Worm (Caenorhabditis elegans) whole organism, young adult: ENCODE measurements around the gene srd-7.

Experiments
- B0035.1 ChIP-seq: sonication (generic microtip); optimal IDR thresholded peaks from 2 replicates; lab custom pipeline; 2016; ENCODE audit warnings: missing genetic modification characterization, mild to moderate bottlenecking, missing compliant biosample characterization, missing genotype, missing genetic modification reagents
- D2030.7 ChIP-seq: fragments of 200-800 bp; sonication (Bioruptor generic); IDR thresholded peaks from 2 replicates; pipeline ENCODE4 v1.3.6; 2022; ENCODE audit warnings: missing genetic modification reagents, missing genetic modification characterization, missing compliant biosample characterization
- F37B4.10 ChIP-seq: fragments of 200-800 bp; sonication (Bioruptor generic); IDR thresholded peaks from 2 replicates; pipeline ENCODE4 v1.3.6; 2022; ENCODE audit warnings: missing genetic modification characterization, missing compliant biosample characterization
- F57A8.1 ChIP-seq: fragments of 200-800 bp; sonication (Bioruptor generic); optimal IDR thresholded peaks from 2 replicates; lab custom pipeline; 2018; ENCODE audit warnings: mild to moderate bottlenecking, missing genetic modification characterization, moderate library complexity, missing compliant biosample characterization
- F57C9.4 ChIP-seq: sonication (generic microtip); optimal IDR thresholded peaks from 2 replicates; lab custom pipeline; 2017; ENCODE audit warnings: mild to moderate bottlenecking, missing genetic modification characterization, missing compliant biosample characterization
- K11D2.4 ChIP-seq: fragments of 200-800 bp; sonication (Bioruptor generic); IDR thresholded peaks from 2 replicates; pipeline ENCODE4 v1.3.6; 2022; ENCODE audit warnings: missing genetic modification reagents, missing genetic modification characterization, missing compliant biosample characterization
- Y67H2A.10 ChIP-seq: fragments of 200-800 bp; sonication (Bioruptor generic); conservative IDR thresholded peaks from 2 replicates; pipeline ENCODE4 v1.3.6; 2022; ENCODE audit warnings: missing genetic modification reagents, missing genetic modification characterization, missing compliant biosample characterization
- Y79H2A.3 ChIP-seq: fragments of 200-800 bp; sonication (Bioruptor generic); conservative IDR thresholded peaks from 2 replicates; pipeline ENCODE4 v1.3.6; 2022; ENCODE audit warnings: missing genetic modification reagents, missing genetic modification characterization, missing compliant biosample characterization
- ZK185.1 ChIP-seq: sonication (generic microtip); optimal IDR thresholded peaks from 2 replicates; lab custom pipeline; 2016; ENCODE audit warnings: mild to moderate bottlenecking, missing genetic modification characterization, missing compliant biosample characterization; ENCODE audit not compliant: poor library complexity, severe bottlenecking
- aptf-3 ChIP-seq: fragments of 200-800 bp; sonication (Bioruptor generic); IDR thresholded peaks from 2 replicates; pipeline ENCODE4 v1.3.6; 2022; ENCODE audit warnings: missing genetic modification characterization, missing compliant biosample characterization
- athp-1 ChIP-seq: sonication (generic microtip); optimal IDR thresholded peaks from 2 replicates; lab custom pipeline; 2017; ENCODE audit warnings: mild to moderate bottlenecking, missing genetic modification characterization, missing compliant biosample characterization
- bed-1 ChIP-seq: fragments of 200-800 bp; sonication (Bioruptor generic); IDR thresholded peaks from 2 replicates; pipeline ENCODE4 v1.3.6; 2022; ENCODE audit warnings: missing genetic modification reagents, missing genetic modification characterization, missing compliant biosample characterization
- ccch-3 ChIP-seq: fragments of 200-800 bp; sonication (Bioruptor generic); optimal IDR thresholded peaks from 2 replicates; lab custom pipeline; 2018; ENCODE audit warnings: mild to moderate bottlenecking, missing genetic modification characterization, missing compliant biosample characterization
- cebp-1 ChIP-seq, 2 experiments: fragments of 200-800 bp in 1 of 2; sonication (Bioruptor generic) in 1 of 2; sonication (generic microtip) in 1 of 2; IDR thresholded peaks in 1 of 2; optimal IDR thresholded peaks in 1 of 2; 2 replicates each; pipeline versions ENCODE4 v1.3.6 to Lab custom; 2017 to 2022; ENCODE audit warnings: missing compliant biosample characterization in 2 of 2, missing genetic modification characterization in 2 of 2, mild to moderate bottlenecking in 1 of 2, missing genetic modification reagents in 1 of 2, moderate library complexity in 1 of 2
- ceh-40 ChIP-seq: fragments of 200-800 bp; sonication (Bioruptor generic); IDR thresholded peaks from 2 replicates; pipeline ENCODE4 v1.3.6; 2022; ENCODE audit warnings: missing genetic modification characterization, missing compliant biosample characterization
- ceh-91 ChIP-seq: fragments of 200-800 bp; sonication (Bioruptor generic); IDR thresholded peaks from 2 replicates; pipeline ENCODE4 v1.3.6; 2022; ENCODE audit warnings: missing genetic modification reagents, missing genetic modification characterization, missing compliant biosample characterization
- die-1 ChIP-seq: sonication (generic microtip); optimal IDR thresholded peaks from 2 replicates; lab custom pipeline; 2016; ENCODE audit warnings: missing genotype, mild to moderate bottlenecking, missing genetic modification characterization, missing compliant biosample characterization
- efl-1 ChIP-seq: fragments of 150-350 bp; optimal IDR thresholded peaks from 2 replicates; lab custom pipeline; 2014; ENCODE audit warnings: missing biosample characterization, missing genetic modification reagents, missing genetic modification characterization
- egl-18 ChIP-seq: fragments of 200-800 bp; sonication (Bioruptor generic); IDR thresholded peaks from 2 replicates; pipeline ENCODE4 v1.3.6; 2022; ENCODE audit warnings: missing genetic modification reagents, missing genetic modification characterization, missing compliant biosample characterization
- ekl-4 ChIP-seq: fragments of 200-800 bp; sonication (Bioruptor generic); IDR thresholded peaks from 2 replicates; pipeline ENCODE4 v1.3.6; 2022; ENCODE audit warnings: missing genetic modification reagents, missing genetic modification characterization, missing compliant biosample characterization
- fkh-3 ChIP-seq: sonication (generic microtip); optimal IDR thresholded peaks from 2 replicates; lab custom pipeline; 2016; ENCODE audit warnings: mild to moderate bottlenecking, missing genetic modification characterization, missing compliant biosample characterization
- him-1 ChIP-seq: sonication (generic microtip); optimal IDR thresholded peaks from 2 replicates; lab custom pipeline; 2016; ENCODE audit warnings: missing genotype, missing genetic modification reagents, missing genetic modification characterization, missing compliant biosample characterization
- hlh-26 ChIP-seq: fragments of 200-800 bp; sonication (Bioruptor generic); conservative IDR thresholded peaks from 2 replicates; pipeline ENCODE4 v1.3.6; 2022; ENCODE audit warnings: missing genetic modification reagents, missing genetic modification characterization, missing compliant biosample characterization
- hmg-20 ChIP-seq: fragments of 200-800 bp; sonication (Bioruptor generic); IDR thresholded peaks from 2 replicates; pipeline ENCODE4 v1.3.6; 2022; ENCODE audit warnings: missing genetic modification reagents, missing genetic modification characterization, missing compliant biosample characterization
- hsf-1 ChIP-seq: fragments of 200-800 bp; sonication (Bioruptor generic); IDR thresholded peaks from 2 replicates; pipeline ENCODE4 v1.3.6; 2022; ENCODE audit warnings: missing genetic modification reagents, missing genetic modification characterization, missing compliant biosample characterization
- lag-1 ChIP-seq: fragments of 200-800 bp; sonication (Bioruptor generic); IDR thresholded peaks from 2 replicates; pipeline ENCODE4 v1.3.6; 2022; ENCODE audit warnings: missing genetic modification reagents, missing genetic modification characterization, missing compliant biosample characterization
- let-607 ChIP-seq, 2 experiments: fragments of 200-800 bp in 1 of 2; sonication (Bioruptor generic) in 1 of 2; sonication (generic microtip) in 1 of 2; optimal IDR thresholded peaks; 2 replicates each; lab custom pipeline; 2016 to 2018; ENCODE audit warnings: mild to moderate bottlenecking in 2 of 2, missing compliant biosample characterization in 2 of 2, missing genetic modification characterization in 2 of 2, moderate library complexity in 2 of 2, missing genotype in 1 of 2
- lin-26 ChIP-seq: fragments of 200-800 bp; sonication (Bioruptor generic); IDR thresholded peaks from 2 replicates; pipeline ENCODE4 v1.3.6; 2022; ENCODE audit warnings: missing genetic modification reagents, missing genetic modification characterization, missing compliant biosample characterization
- lin-40 ChIP-seq: sonication (generic microtip); optimal IDR thresholded peaks from 2 replicates; lab custom pipeline; 2016; ENCODE audit warnings: missing genetic modification characterization, mild to moderate bottlenecking, missing compliant biosample characterization, missing genotype, missing genetic modification reagents
- madf-3 ChIP-seq: fragments of 200-800 bp; sonication (Bioruptor generic); IDR thresholded peaks from 2 replicates; pipeline ENCODE4 v1.3.6; 2022; ENCODE audit warnings: missing genetic modification reagents, missing genetic modification characterization, missing compliant biosample characterization
- madf-8 ChIP-seq: fragments of 200-800 bp; sonication (Bioruptor generic); conservative IDR thresholded peaks from 2 replicates; pipeline ENCODE4 v1.3.6; 2022; ENCODE audit warnings: missing genetic modification reagents, missing genetic modification characterization, missing compliant biosample characterization
- nfya-1 ChIP-seq: sonication (generic microtip); optimal IDR thresholded peaks from 2 replicates; lab custom pipeline; 2017; ENCODE audit warnings: antibody characterized with exemption, missing compliant biosample characterization, missing genetic modification characterization, borderline replicate concordance; ENCODE audit not compliant: insufficient read depth
- nhr-27 ChIP-seq: fragments of 200-800 bp; sonication (Bioruptor generic); optimal IDR thresholded peaks from 2 replicates; lab custom pipeline; 2018; ENCODE audit warnings: mild to moderate bottlenecking, missing genetic modification characterization, moderate library complexity, missing compliant biosample characterization
- nhr-80 ChIP-seq: sonication (generic microtip); optimal IDR thresholded peaks from 2 replicates; lab custom pipeline; 2016; ENCODE audit warnings: missing genetic modification characterization, missing compliant biosample characterization
- rcor-1 ChIP-seq: fragments of 200-800 bp; sonication (Bioruptor generic); IDR thresholded peaks from 2 replicates; pipeline ENCODE4 v1.3.6; 2022; ENCODE audit warnings: missing genetic modification reagents, missing genetic modification characterization, missing compliant biosample characterization
- snpc-3.4 ChIP-seq: sonication (generic microtip); optimal IDR thresholded peaks from 2 replicates; lab custom pipeline; 2017; ENCODE audit warnings: missing genetic modification characterization, mild to moderate bottlenecking, missing compliant biosample characterization, antibody characterized with exemption, moderate library complexity, missing genotype, missing genetic modification reagents
- snpc-4 ChIP-seq, 5 experiments: fragments of 150-350 bp in 1 of 5; sonication (generic microtip) in 4 of 5; optimal IDR thresholded peaks; 2 replicates each; lab custom pipeline; 2014 to 2018; ENCODE audit warnings: missing genetic modification characterization in 5 of 5, missing biosample characterization in 3 of 5, antibody characterized with exemption in 2 of 5, mild to moderate bottlenecking in 2 of 5, missing compliant biosample characterization in 2 of 5, missing genotype in 2 of 5, moderate library complexity in 2 of 5, missing genetic modification reagents in 1 of 5
- unc-130 ChIP-seq: sonication (generic microtip); optimal IDR thresholded peaks from 2 replicates; lab custom pipeline; 2016; ENCODE audit warnings: missing genetic modification reagents, missing genetic modification characterization, missing compliant biosample characterization
- zim-3 ChIP-seq: sonication (generic microtip); optimal IDR thresholded peaks from 2 replicates; lab custom pipeline; 2017; ENCODE audit warnings: mild to moderate bottlenecking, missing genetic modification characterization, moderate library complexity, missing compliant biosample characterization
- ztf-25 ChIP-seq: fragments of 200-800 bp; sonication (Bioruptor generic); IDR thresholded peaks from 2 replicates; pipeline ENCODE4 v1.3.6; 2022; ENCODE audit warnings: missing genetic modification reagents, missing genetic modification characterization, missing compliant biosample characterization
- ztf-6 ChIP-seq: fragments of 200-800 bp; sonication (Bioruptor generic); IDR thresholded peaks from 2 replicates; pipeline ENCODE4 v1.3.6; 2022; ENCODE audit warnings: missing genetic modification reagents, missing genetic modification characterization, missing compliant biosample characterization

Gene srd-7

ce11 chrIV:10821672-10822304 is 35.2 kb upstream of the srd-7 start (continued):
- TF ChIP-seq lag-1 (GFP tag; lab: Robert Waterston, UW): no peak
- no peak for TF ChIP-seq F37B4.10
- peak; percentile 87 for TF ChIP-seq nhr-80 (tag; lab: Kevin White, UChicago)
- TF ChIP-seq ztf-25 (GFP tag; lab: Robert Waterston, UW): no peak
- peak; percentile 45 for TF ChIP-seq cebp-1 (GFP tag; IDR thresholded peaks at IDR 0.05; lab: Robert Waterston, UW)
- peak; percentile 73 for TF ChIP-seq cebp-1 (tag; optimal IDR thresholded peaks at IDR 0.05; lab: Kevin White, UChicago)
- peak; percentile 47; the same call in 1 of the 2 replicates for TF ChIP-seq rcor-1 (GFP tag; lab: Robert Waterston, UW)
- no peak for TF ChIP-seq athp-1 (tag; lab: Kevin White, UChicago)
- TF ChIP-seq nhr-27 (tag; lab: Kevin White, UChicago): no peak
- no peak for TF ChIP-seq snpc-3.4 (tag; lab: Kevin White, UChicago)
- no peak for TF ChIP-seq nfya-1 (tag; lab: Kevin White, UChicago)
- peak; percentile 67 for TF ChIP-seq die-1 (tag; lab: Kevin White, UChicago)
- TF ChIP-seq madf-8 (GFP tag; lab: Robert Waterston, UW): no peak
- TF ChIP-seq egl-18 (GFP tag; lab: Robert Waterston, UW): no peak
- no peak for TF ChIP-seq Y67H2A.10 (GFP tag; lab: Robert Waterston, UW)
- no peak for TF ChIP-seq him-1
- peak; percentile 86 for TF ChIP-seq lin-40 (tag; lab: Kevin White, UChicago)
- TF ChIP-seq madf-3: no peak
- TF ChIP-seq B0035.1 (tag; lab: Kevin White, UChicago): no peak
- TF ChIP-seq ztf-6 (GFP tag; lab: Robert Waterston, UW): no peak
- TF ChIP-seq F57C9.4 (tag; lab: Kevin White, UChicago): no peak
- TF ChIP-seq K11D2.4 (GFP tag; lab: Robert Waterston, UW): peak; percentile 10; the same call in 1 of the 2 replicates
- TF ChIP-seq let-607 (tag; optimal IDR thresholded peaks at IDR 0.05; lab: Kevin White, UChicago): no peak
- no peak; the same call in 1 of the 2 replicates for TF ChIP-seq lin-26 (GFP tag; lab: Robert Waterston, UW)
- no peak for TF ChIP-seq unc-130 (GFP tag; lab: Kevin White, UChicago)
- no peak for TF ChIP-seq zim-3 (tag; lab: Kevin White, UChicago)
- TF ChIP-seq hmg-20: no peak
- no peak for TF ChIP-seq D2030.7
- TF ChIP-seq efl-1 (GFP tag; lab: Kevin White, UChicago): no peak
- TF ChIP-seq hlh-26 (GFP tag; lab: Robert Waterston, UW): no peak
- peak; percentile 60 for TF ChIP-seq ZK185.1 (tag; lab: Kevin White, UChicago)

ce11 chrIV:10820837-10821671 is 34.4 kb upstream of the srd-7 start:
- TF ChIP-seq ekl-4: no peak
- TF ChIP-seq zim-3 (tag; lab: Kevin White, UChicago): no peak
- no peak for TF ChIP-seq ccch-3 (GFP tag; lab: Kevin White, UChicago)
- TF ChIP-seq ceh-40: 0 out of 2 replicates have a peak, but pooled peaks have one; percentile 4
- no peak for TF ChIP-seq cebp-1 (GFP tag; IDR thresholded peaks at IDR 0.05; lab: Robert Waterston, UW)
- no peak for TF ChIP-seq cebp-1 (tag; optimal IDR thresholded peaks at IDR 0.05; lab: Kevin White, UChicago)
- no peak for TF ChIP-seq bed-1 (GFP tag; lab: Robert Waterston, UW)
- no peak for TF ChIP-seq madf-8 (GFP tag; lab: Robert Waterston, UW)
- TF ChIP-seq Y67H2A.10 (GFP tag; lab: Robert Waterston, UW): no peak
- 0 out of 2 replicates have a peak, but pooled peaks have one; percentile 5 for TF ChIP-seq aptf-3 (GFP tag; lab: Robert Waterston, UW)
- TF ChIP-seq ceh-91 (GFP tag; lab: Robert Waterston, UW): no peak
- TF ChIP-seq Y79H2A.3: no peak
- no peak for TF ChIP-seq F57A8.1 (GFP tag; lab: Kevin White, UChicago)
- TF ChIP-seq snpc-4 (GFP tag; optimal IDR thresholded peaks at IDR 0.05; lab: Kevin White, UChicago): no peak
- TF ChIP-seq snpc-4 (tag; optimal IDR thresholded peaks at IDR 0.05; lab: Kevin White, UChicago): no peak
- TF ChIP-seq fkh-3: peak; percentile 32
- TF ChIP-seq K11D2.4 (GFP tag; lab: Robert Waterston, UW): no peak
- peak; percentile 21; the same call in 1 of the 2 replicates for TF ChIP-seq lin-26 (GFP tag; lab: Robert Waterston, UW)
- peak; percentile 68; the same call in 1 of the 2 replicates for TF ChIP-seq hsf-1
